Fruit fly (Drosophila melanogaster) whole organism, prepupa: Measurements from ENCODE around the gene CG10137.

Experiments used
- CG10631 ChIP-seq: fragments of 200-800 bp; sonication (Bioruptor generic); optimal IDR thresholded peaks from 2 replicates; lab custom pipeline; 2016; ENCODE audit warnings: missing biosample characterization, missing genetic modification characterization
- CG6792 ChIP-seq: fragments of 200-800 bp; sonication (Bioruptor generic); optimal IDR thresholded peaks from 3 replicates; lab custom pipeline; 2016; ENCODE audit warnings: missing biosample characterization, missing genetic modification characterization
- Met ChIP-seq: fragments of 200-800 bp; sonication (Bioruptor generic); optimal IDR thresholded peaks from 3 replicates; lab custom pipeline; 2016; ENCODE audit warnings: missing biosample characterization, missing genetic modification characterization
- pdm3 ChIP-seq: fragments of 200-800 bp; sonication (Bioruptor generic); optimal IDR thresholded peaks from 3 replicates; lab custom pipeline; 2016; ENCODE audit warnings: missing biosample characterization, missing genetic modification characterization

DNA sequence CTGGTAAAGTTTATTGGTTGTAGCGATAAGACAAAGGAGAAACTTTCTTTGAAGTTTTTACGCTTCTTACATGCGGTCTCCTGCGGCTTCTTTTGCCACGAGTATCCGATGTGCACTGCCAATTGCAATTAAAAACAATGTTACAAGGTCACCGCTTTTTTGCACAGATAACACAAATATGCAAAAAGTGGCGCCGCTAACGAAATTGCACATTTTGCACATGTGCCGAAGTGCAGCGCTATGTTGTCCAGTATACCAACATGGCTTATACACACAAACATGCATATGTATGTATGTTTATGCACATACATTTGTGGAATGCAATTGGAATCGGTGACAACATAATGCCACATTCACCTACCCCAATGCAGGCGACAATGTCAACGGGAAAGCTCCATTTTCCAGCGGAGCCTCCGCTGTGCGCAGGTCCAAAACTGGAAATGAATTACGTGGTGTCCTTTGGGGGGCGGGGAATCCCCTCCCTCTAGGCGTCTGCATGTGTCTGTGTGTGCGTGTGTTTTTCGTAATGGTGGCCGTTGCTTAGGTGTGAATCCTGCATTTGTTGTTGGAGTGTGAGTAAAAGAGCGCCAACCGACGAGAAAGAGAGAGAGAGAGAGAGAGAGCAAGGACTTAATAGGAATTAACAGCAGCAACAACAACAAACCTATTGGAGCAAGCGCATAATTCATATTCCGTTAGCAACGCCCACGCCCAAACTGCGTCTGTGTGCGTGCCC lies 47.1 kb upstream of the CG10137 start:
- TF ChIP-seq Met, result no peak
- no peak for TF ChIP-seq CG6792 (GFP tag; lab: Kevin White, UChicago)
- TF ChIP-seq pdm3 (GFP tag; lab: Kevin White, UChicago), result no peak
- TF ChIP-seq CG10631, result no peak
